Worm (Caenorhabditis elegans) whole organism, midembryonic: ENCODE results near the gene C17H12.3.

ENCODE experiments used
- T22C8.4 ChIP-seq: fragments of 200-800 bp; sonication (Bioruptor generic); IDR thresholded peaks from 2 replicates; pipeline ENCODE4 v1.3.6; 2022; ENCODE audit warnings: missing genetic modification characterization, missing compliant biosample characterization
- flt-1 ChIP-seq: fragments of 200-800 bp; sonication (Bioruptor generic); IDR thresholded peaks from 2 replicates; pipeline ENCODE4 v1.3.6; 2022; ENCODE audit warnings: missing genetic modification characterization, missing compliant biosample characterization
- klf-2 ChIP-seq: fragments of 200-800 bp; sonication (Bioruptor generic); conservative IDR thresholded peaks from 2 replicates; pipeline ENCODE4 v1.3.6; 2022; ENCODE audit warnings: missing genetic modification reagents, missing genetic modification characterization, missing compliant biosample characterization
- med-1 ChIP-seq: sonication (generic microtip); optimal IDR thresholded peaks from 2 replicates; lab custom pipeline; 2017; ENCODE audit warnings: missing genetic modification characterization, mild to moderate bottlenecking, missing compliant biosample characterization, antibody characterized with exemption, missing genetic modification reagents; ENCODE audit not compliant: insufficient read depth
- ref-1 ChIP-seq: fragments of 200-800 bp; sonication (Bioruptor generic); conservative IDR thresholded peaks from 2 replicates; pipeline ENCODE4 v1.3.6; 2022; ENCODE audit warnings: missing genetic modification reagents, missing genetic modification characterization, missing compliant biosample characterization
- tab-1 ChIP-seq: fragments of 200-800 bp; sonication (Bioruptor generic); IDR thresholded peaks from 2 replicates; pipeline ENCODE4 v1.3.6; 2022; ENCODE audit warnings: missing genetic modification characterization, missing compliant biosample characterization
- ztf-23 ChIP-seq: fragments of 200-800 bp; sonication (Bioruptor generic); IDR thresholded peaks from 2 replicates; pipeline ENCODE4 v1.3.6; 2022; ENCODE audit warnings: missing genetic modification reagents, missing genetic modification characterization, missing compliant biosample characterization
- ztf-29 ChIP-seq: fragments of 200-800 bp; sonication (Bioruptor generic); IDR thresholded peaks from 2 replicates; pipeline ENCODE4 v1.3.6; 2022; ENCODE audit warnings: missing genetic modification reagents, missing genetic modification characterization, missing compliant biosample characterization

- TF ChIP-seq ztf-29 (GFP tag; lab: Robert Waterston, UW) = no peak
- TF ChIP-seq T22C8.4 (GFP tag; lab: Robert Waterston, UW) = no peak
- TF ChIP-seq klf-2 = no peak
- no peak for TF ChIP-seq ztf-23
- TF ChIP-seq tab-1 (GFP tag; lab: Robert Waterston, UW) = no peak
- no peak for TF ChIP-seq med-1
- no peak for TF ChIP-seq flt-1
- no peak for TF ChIP-seq ref-1 (GFP tag; lab: Robert Waterston, UW)
Observed at ce11 chrIV:6785873-6786272, 9.6 kb downstream of the C17H12.3 start.
